Worm (Caenorhabditis elegans) whole organism, early embryonic: ENCODE results near the gene fbxb-111.

Source experiments
- B0310.2 ChIP-seq: sonication (generic microtip); optimal IDR thresholded peaks from 2 replicates; lab custom pipeline; 2016; ENCODE audit warnings: mild to moderate bottlenecking, missing genetic modification characterization, missing compliant biosample characterization
- aly-1 ChIP-seq: sonication (generic microtip); optimal IDR thresholded peaks from 2 replicates; lab custom pipeline; 2016; ENCODE audit warnings: missing genetic modification characterization, missing compliant biosample characterization
- ama-1 ChIP-seq: fragments of 150-350 bp; optimal IDR thresholded peaks from 2 replicates; lab custom pipeline; 2014
- ceh-13 ChIP-seq: fragments of 200-800 bp; sonication (Bioruptor generic); optimal IDR thresholded peaks from 2 replicates; lab custom pipeline; 2018; ENCODE audit warnings: mild to moderate bottlenecking, missing genetic modification characterization, missing compliant biosample characterization
- scrt-1 ChIP-seq: fragments of 200-800 bp; sonication (Bioruptor generic); IDR thresholded peaks from 2 replicates; pipeline ENCODE4 v1.3.6; 2022; ENCODE audit warnings: missing genetic modification characterization, missing compliant biosample characterization
- tbx-11 ChIP-seq: fragments of 200-800 bp; sonication (Bioruptor generic); IDR thresholded peaks from 2 replicates; pipeline ENCODE4 v1.3.6; 2022; ENCODE audit warnings: missing genetic modification characterization, missing compliant biosample characterization

DNA sequence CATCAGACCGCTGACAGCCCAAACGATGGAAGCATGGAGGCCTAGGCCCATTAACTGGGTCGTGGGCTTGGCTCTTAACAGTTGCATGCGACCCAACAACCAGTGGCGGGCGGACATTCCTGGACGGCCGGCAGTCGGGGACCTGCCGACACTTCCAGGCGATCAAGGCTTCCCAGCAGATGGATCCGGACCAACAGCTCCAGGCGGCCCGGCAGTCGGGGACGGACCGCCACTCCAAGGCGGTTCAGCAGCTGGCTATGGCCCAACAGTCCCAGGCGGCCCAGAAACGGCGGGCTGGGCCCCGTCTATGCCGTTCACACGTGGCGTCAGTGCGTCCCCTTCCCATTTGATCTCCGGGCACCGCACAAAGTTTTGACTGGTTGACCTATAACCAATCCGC is 33.4 kb downstream of the fbxb-111 start:
- TF ChIP-seq ama-1 (lab: Kevin White, UChicago) (no peak), aly-1 (tag; lab: Kevin White, UChicago) (no peak), scrt-1 (GFP tag; lab: Robert Waterston, UW) (0 out of 2 replicates have a peak, but pooled peaks have one; percentile 47), B0310.2 (tag; lab: Kevin White, UChicago) (no peak), ceh-13 (no peak), tbx-11 (GFP tag; lab: Robert Waterston, UW) (no peak)
